Worm (Caenorhabditis elegans) whole organism, L4/young adult: ENCODE results near the gene T28F12.1.

Experiments used
- W03F9.2 ChIP-seq: fragments of 150-350 bp; optimal IDR thresholded peaks from 2 replicates; lab custom pipeline; 2014; ENCODE audit warnings: missing biosample characterization, missing genetic modification characterization
- dao-5 ChIP-seq: sonication (generic microtip); optimal IDR thresholded peaks from 2 replicates; lab custom pipeline; 2016; ENCODE audit warnings: missing genotype, missing genetic modification characterization, moderate library complexity, missing compliant biosample characterization

DNA sequence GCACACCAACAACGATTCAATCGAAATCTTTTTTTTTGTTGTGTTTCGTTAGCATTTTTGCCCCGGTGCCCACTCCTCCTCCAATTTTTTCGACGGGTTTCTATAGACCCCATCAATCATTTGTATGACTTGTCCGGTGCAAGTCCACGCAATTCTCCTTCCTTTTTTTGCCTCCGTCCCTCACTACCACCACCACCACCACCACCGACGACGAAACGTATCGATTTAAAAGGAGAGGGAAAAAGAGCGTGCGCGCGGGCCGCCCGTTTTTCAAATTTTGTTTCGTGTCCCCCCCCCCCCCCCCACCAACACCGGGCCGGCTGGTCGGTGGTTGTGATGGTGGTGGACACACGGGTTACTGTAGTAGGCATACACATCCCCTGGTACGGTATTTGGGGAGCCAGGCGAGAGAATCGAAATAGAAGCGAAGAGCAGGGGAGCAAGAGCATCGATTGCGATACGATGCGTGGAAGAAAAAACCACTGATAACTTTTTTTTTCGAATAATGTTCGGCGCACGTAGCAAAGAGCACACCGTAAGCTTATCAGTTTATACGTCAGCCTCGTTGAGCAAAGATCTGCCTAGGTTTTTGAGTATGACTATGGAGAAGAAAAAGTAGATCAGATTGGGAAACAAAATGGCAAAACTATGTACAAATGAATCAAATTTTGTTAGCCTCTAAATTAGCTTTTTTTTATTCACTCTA, 17.6 kb upstream of the T28F12.1 start:
- TF ChIP-seq dao-5 (tag; lab: Kevin White, UChicago): no peak
- no peak for TF ChIP-seq W03F9.2 (tag; lab: Kevin White, UChicago)
